Worm (Caenorhabditis elegans): ENCODE measurements around the gene jhdm-1.

DNA sequence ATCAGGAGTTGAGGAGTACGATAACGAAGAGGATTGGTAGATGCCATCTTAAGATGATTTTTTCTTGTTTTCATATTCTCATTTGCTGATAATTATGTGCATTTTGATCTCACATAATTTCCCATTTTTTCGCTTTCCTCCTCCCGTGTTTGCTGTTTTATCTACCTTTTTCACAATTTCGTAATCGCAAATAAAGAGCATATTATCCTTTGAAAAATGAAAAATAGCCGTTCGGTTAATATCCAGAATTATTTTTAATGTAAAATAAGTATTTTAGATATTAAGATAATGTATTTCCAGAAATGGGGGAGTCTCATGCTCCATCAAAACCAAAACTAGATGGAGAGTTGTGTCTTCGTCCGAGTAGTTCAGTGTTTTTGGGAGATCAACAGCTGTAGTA is 21.3 kb upstream of the jhdm-1 start, which contains the start of gene vps-16:
- TF ChIP-seq ztf-23 (GFP tag; IDR thresholded peaks at IDR 0.05) (no peak), flt-1 (GFP tag; IDR thresholded peaks at IDR 0.05) (no peak), tab-1 (GFP tag; IDR thresholded peaks at IDR 0.05) (no peak), klf-2 (GFP tag; conservative IDR thresholded peaks at IDR 0.05) (no peak), med-1 (GFP tag; optimal IDR thresholded peaks at IDR 0.05; ENCODE audit: insufficient read depth) (no peak), ztf-29 (GFP tag; IDR thresholded peaks at IDR 0.05) (no peak), cog-1 (tag; optimal IDR thresholded peaks at IDR 0.05) (no peak), T22C8.4 (GFP tag; IDR thresholded peaks at IDR 0.05) (no peak), ref-1 (GFP tag; conservative IDR thresholded peaks at IDR 0.05) (no peak)
